Fruit fly (Drosophila melanogaster) whole organism, embryonic: ENCODE data around the gene SCOT.
A peak's percentile ranks its signal among the peaks of the same experiment; 100 is the strongest.

Experiments used
- Antp ChIP-seq: fragments of 200-800 bp; sonication (Bioruptor generic); optimal IDR thresholded peaks from 3 replicates; lab custom pipeline; 2016; ENCODE audit warnings: missing biosample characterization, missing genetic modification characterization
- C15 ChIP-seq: fragments of 200-800 bp; sonication (Bioruptor generic); IDR thresholded peaks from 3 replicates; pipeline ENCODE4 v1.3.6; 2022; ENCODE audit warnings: missing biosample characterization, missing genetic modification characterization
- CG10274 ChIP-seq: fragments of 200-800 bp; sonication (Bioruptor generic); optimal IDR thresholded peaks from 3 replicates; lab custom pipeline; 2017; ENCODE audit warnings: missing biosample characterization, mild to moderate bottlenecking, missing genetic modification characterization
- CG10462 ChIP-seq: fragments of 200-800 bp; sonication (Bioruptor generic); optimal IDR thresholded peaks from 2 replicates; lab custom pipeline; 2016; ENCODE audit warnings: missing biosample characterization, missing genetic modification characterization
- CG10959 ChIP-seq: fragments of 200-800 bp; sonication (Bioruptor generic); IDR thresholded peaks from 2 replicates; pipeline ENCODE4 v1.3.6; 2022; ENCODE audit warnings: missing biosample characterization, missing genetic modification characterization
- CG11085 ChIP-seq: fragments of 200-800 bp; sonication (Bioruptor generic); IDR thresholded peaks from 2 replicates; pipeline ENCODE4 v1.3.6; 2022; ENCODE audit warnings: missing biosample characterization, missing genetic modification characterization
- CG11696 ChIP-seq: fragments of 200-800 bp; sonication (Bioruptor generic); IDR thresholded peaks from 2 replicates; pipeline ENCODE4 v1.3.6; 2022; ENCODE audit warnings: missing biosample characterization, missing genetic modification characterization
- CG12299 ChIP-seq: fragments of 200-800 bp; sonication (Bioruptor generic); optimal IDR thresholded peaks from 2 replicates; lab custom pipeline; 2018; ENCODE audit warnings: missing biosample characterization, mild to moderate bottlenecking, missing genetic modification characterization
- CG12769 ChIP-seq: fragments of 200-800 bp; sonication (Bioruptor generic); optimal IDR thresholded peaks from 2 replicates; lab custom pipeline; 2019; ENCODE audit warnings: missing biosample characterization, mild to moderate bottlenecking, missing genetic modification characterization, moderate library complexity
- CG13123 ChIP-seq: fragments of 200-800 bp; sonication (Bioruptor generic); optimal IDR thresholded peaks from 2 replicates; lab custom pipeline; 2016; ENCODE audit warnings: missing biosample characterization, missing genetic modification characterization
- CG15601 ChIP-seq: fragments of 200-800 bp; sonication (Bioruptor generic); optimal IDR thresholded peaks from 3 replicates; lab custom pipeline; 2019; ENCODE audit warnings: missing biosample characterization, mild to moderate bottlenecking, missing genetic modification characterization, moderate library complexity
- CG16813 ChIP-seq: fragments of 200-800 bp; sonication (Bioruptor generic); IDR thresholded peaks from 3 replicates; pipeline ENCODE4 v1.3.6; 2022; ENCODE audit warnings: missing biosample characterization, missing genetic modification characterization; ENCODE audit not compliant: partially characterized antibody
- CG32532 ChIP-seq: fragments of 200-800 bp; sonication (Bioruptor generic); IDR thresholded peaks from 2 replicates; pipeline ENCODE4 v1.3.6; 2022; ENCODE audit warnings: missing biosample characterization, missing genetic modification characterization
- CG32767 ChIP-seq: fragments of 200-800 bp; sonication (Bioruptor generic); IDR thresholded peaks from 2 replicates; pipeline ENCODE4 v1.3.6; 2022; ENCODE audit warnings: missing biosample characterization, missing genetic modification characterization
- CG3407 ChIP-seq: fragments of 200-800 bp; sonication (Bioruptor generic); optimal IDR thresholded peaks from 2 replicates; lab custom pipeline; 2018; ENCODE audit warnings: missing biosample characterization, mild to moderate bottlenecking, missing genetic modification characterization
- CG3847 ChIP-seq: fragments of 200-800 bp; sonication (Bioruptor generic); IDR thresholded peaks from 2 replicates; pipeline ENCODE4 v1.3.6; 2022; ENCODE audit warnings: missing biosample characterization, missing genetic modification characterization
- CG5180 ChIP-seq: fragments of 200-800 bp; sonication (Bioruptor generic); optimal IDR thresholded peaks from 3 replicates; lab custom pipeline; 2017; ENCODE audit warnings: missing biosample characterization, missing genetic modification characterization, mild to moderate bottlenecking, moderate library complexity, missing genetic modification reagents
- CG6813 ChIP-seq: fragments of 200-800 bp; sonication (Bioruptor generic); optimal IDR thresholded peaks from 2 replicates; lab custom pipeline; 2017; ENCODE audit warnings: missing biosample characterization, missing genetic modification characterization, mild to moderate bottlenecking, moderate library complexity, missing genetic modification reagents
- CG7987 ChIP-seq: fragments of 200-800 bp; sonication (Bioruptor generic); optimal IDR thresholded peaks from 2 replicates; lab custom pipeline; 2018; ENCODE audit warnings: missing biosample characterization, mild to moderate bottlenecking, missing genetic modification characterization, moderate library complexity
- CG9727 ChIP-seq: fragments of 200-800 bp; sonication (Bioruptor generic); optimal IDR thresholded peaks from 3 replicates; lab custom pipeline; 2017; ENCODE audit warnings: missing biosample characterization, mild to moderate bottlenecking, missing genetic modification characterization
- CG9797 ChIP-seq: fragments of 200-800 bp; sonication (Bioruptor generic); optimal IDR thresholded peaks from 3 replicates; lab custom pipeline; 2018; ENCODE audit warnings: missing biosample characterization, mild to moderate bottlenecking, missing genetic modification characterization
- CG9876 ChIP-seq: fragments of 200-800 bp; sonication (Bioruptor generic); optimal IDR thresholded peaks from 2 replicates; lab custom pipeline; 2016; ENCODE audit warnings: missing biosample characterization, missing genetic modification characterization
- CTCF ChIP-seq: fragments of 200-800 bp; sonication (Bioruptor generic); optimal IDR thresholded peaks from 2 replicates; lab custom pipeline; 2017; ENCODE audit warnings: missing biosample characterization, mild to moderate bottlenecking, missing genetic modification characterization, moderate library complexity
- D ChIP-seq, 2 experiments: fragments of 200-800 bp in 1 of 2; fragments of >200 bp in 1 of 2; sonication (Bioruptor generic) in 1 of 2; optimal IDR thresholded peaks; 2 replicates in 1 of 2; 3 replicates in 1 of 2; lab custom pipeline; 2017; ENCODE audit warnings: mild to moderate bottlenecking in 1 of 2, missing biosample characterization in 1 of 2, missing genetic modification characterization in 1 of 2, missing genetic modification reagents in 1 of 2
- D19A ChIP-seq: fragments of 200-800 bp; optimal IDR thresholded peaks from 3 replicates; lab custom pipeline; 2019; ENCODE audit warnings: missing biosample characterization, mild to moderate bottlenecking, missing genetic modification characterization, moderate library complexity
- Dek ChIP-seq: fragments of 200-800 bp; sonication (Bioruptor generic); optimal IDR thresholded peaks from 3 replicates; lab custom pipeline; 2019; ENCODE audit warnings: missing biosample characterization, mild to moderate bottlenecking, missing genetic modification characterization, moderate library complexity
- Jarid2 ChIP-seq: fragments of 200-800 bp; sonication (Bioruptor generic); optimal IDR thresholded peaks from 3 replicates; lab custom pipeline; 2017; ENCODE audit warnings: mild to moderate bottlenecking, missing biosample characterization, missing genetic modification reagents, missing genetic modification characterization
- Max ChIP-seq: fragments of 200-800 bp; sonication (Bioruptor generic); optimal IDR thresholded peaks from 2 replicates; lab custom pipeline; 2016; ENCODE audit warnings: missing biosample characterization, mild to moderate bottlenecking, missing genetic modification characterization
- Med ChIP-seq: fragments of 200-800 bp; sonication (Bioruptor generic); peaks from one replicate; lab custom pipeline; 2016; ENCODE audit warnings: missing biosample characterization, missing genetic modification characterization, mild to moderate bottlenecking, inconsistent platforms, moderate library complexity
- Side ChIP-seq: fragments of 200-800 bp; sonication (Bioruptor generic); optimal IDR thresholded peaks from 2 replicates; lab custom pipeline; 2016; ENCODE audit warnings: missing biosample characterization, missing genetic modification characterization
- Spps ChIP-seq: fragments of 200-800 bp; sonication (Bioruptor generic); optimal IDR thresholded peaks from 2 replicates; lab custom pipeline; 2018; ENCODE audit warnings: missing biosample characterization, mild to moderate bottlenecking, missing genetic modification characterization
- Xbp1 ChIP-seq: fragments of 200-800 bp; sonication (Bioruptor generic); optimal IDR thresholded peaks from 3 replicates; lab custom pipeline; 2016; ENCODE audit warnings: missing biosample characterization, mild to moderate bottlenecking, missing genetic modification characterization
- dm ChIP-seq: fragments of 200-800 bp; sonication (Bioruptor generic); optimal IDR thresholded peaks from 3 replicates; lab custom pipeline; 2016; ENCODE audit warnings: missing biosample characterization, missing genetic modification characterization
- fd102C ChIP-seq: fragments of 200-800 bp; sonication (Bioruptor generic); optimal IDR thresholded peaks from 2 replicates; lab custom pipeline; 2018; ENCODE audit warnings: missing biosample characterization, mild to moderate bottlenecking, missing genetic modification characterization, moderate library complexity
- gsb-n ChIP-seq: fragments of 200-800 bp; sonication (Bioruptor generic); optimal IDR thresholded peaks from 3 replicates; lab custom pipeline; 2018; ENCODE audit warnings: missing biosample characterization, mild to moderate bottlenecking, missing genetic modification characterization
- hkb ChIP-seq, 2 experiments: fragments of 200-800 bp in 1 of 2; fragments of >200 bp in 1 of 2; sonication (Bioruptor generic) in 1 of 2; IDR thresholded peaks in 1 of 2; optimal IDR thresholded peaks in 1 of 2; 2 replicates each; pipeline versions ENCODE4 v1.3.6 to Lab custom; 2017 to 2022; ENCODE audit warnings: missing biosample characterization in 1 of 2, missing genetic modification characterization in 1 of 2
- oc ChIP-seq: fragments of 200-800 bp; sonication (Bioruptor generic); optimal IDR thresholded peaks from 2 replicates; lab custom pipeline; 2018; ENCODE audit warnings: missing biosample characterization, mild to moderate bottlenecking, missing genetic modification characterization, moderate library complexity
- repo ChIP-seq: fragments of 200-800 bp; sonication (Bioruptor generic); optimal IDR thresholded peaks from 2 replicates; lab custom pipeline; 2016; ENCODE audit warnings: missing biosample characterization, missing genetic modification characterization
- ro ChIP-seq: fragments of 200-800 bp; sonication (Bioruptor generic); IDR thresholded peaks from 2 replicates; pipeline ENCODE4 v1.3.6; 2022; ENCODE audit warnings: missing biosample characterization, missing genetic modification characterization
- salm ChIP-seq: fragments of 200-800 bp; sonication (Bioruptor generic); optimal IDR thresholded peaks from 2 replicates; lab custom pipeline; 2018; ENCODE audit warnings: missing biosample characterization, mild to moderate bottlenecking, missing genetic modification characterization
- slbo ChIP-seq: fragments of 200-800 bp; sonication (Bioruptor generic); IDR thresholded peaks from 2 replicates; pipeline ENCODE4 v1.3.6; 2022; ENCODE audit warnings: missing biosample characterization, missing genetic modification characterization
- slp2 ChIP-seq: fragments of 200-800 bp; sonication (Bioruptor generic); optimal IDR thresholded peaks from 2 replicates; lab custom pipeline; 2016; ENCODE audit warnings: missing biosample characterization, missing genetic modification characterization
- sna ChIP-seq: fragments of 200-800 bp; sonication (Bioruptor generic); IDR thresholded peaks from 2 replicates; pipeline ENCODE4 v1.3.6; 2022; ENCODE audit warnings: missing biosample characterization, missing genetic modification characterization; ENCODE audit not compliant: partially characterized antibody
- sr ChIP-seq: fragments of 200-800 bp; sonication (Bioruptor generic); IDR thresholded peaks from 3 replicates; pipeline ENCODE4 v1.3.6; 2022; ENCODE audit warnings: missing biosample characterization, missing genetic modification characterization
- sug ChIP-seq: fragments of 200-800 bp; optimal IDR thresholded peaks from 2 replicates; lab custom pipeline; 2019; ENCODE audit warnings: missing biosample characterization, mild to moderate bottlenecking, missing genetic modification characterization, moderate library complexity
- tx ChIP-seq: fragments of 200-800 bp; sonication (Bioruptor generic); optimal IDR thresholded peaks from 2 replicates; lab custom pipeline; 2016; ENCODE audit warnings: missing biosample characterization, missing genetic modification characterization
- unc-4 ChIP-seq: fragments of 200-800 bp; sonication (Bioruptor generic); IDR thresholded peaks from 2 replicates; pipeline ENCODE4 v1.3.6; 2022; ENCODE audit warnings: missing biosample characterization, missing genetic modification characterization; ENCODE audit not compliant: partially characterized antibody
- yki ChIP-seq: fragments of >200 bp; optimal IDR thresholded peaks from 3 replicates; lab custom pipeline; 2018
- z ChIP-seq: fragments of 200-800 bp; sonication (Bioruptor generic); IDR thresholded peaks from 3 replicates; pipeline ENCODE4 v1.3.6; 2022; ENCODE audit warnings: missing biosample characterization, missing genetic modification characterization

Gene SCOT

DNA sequence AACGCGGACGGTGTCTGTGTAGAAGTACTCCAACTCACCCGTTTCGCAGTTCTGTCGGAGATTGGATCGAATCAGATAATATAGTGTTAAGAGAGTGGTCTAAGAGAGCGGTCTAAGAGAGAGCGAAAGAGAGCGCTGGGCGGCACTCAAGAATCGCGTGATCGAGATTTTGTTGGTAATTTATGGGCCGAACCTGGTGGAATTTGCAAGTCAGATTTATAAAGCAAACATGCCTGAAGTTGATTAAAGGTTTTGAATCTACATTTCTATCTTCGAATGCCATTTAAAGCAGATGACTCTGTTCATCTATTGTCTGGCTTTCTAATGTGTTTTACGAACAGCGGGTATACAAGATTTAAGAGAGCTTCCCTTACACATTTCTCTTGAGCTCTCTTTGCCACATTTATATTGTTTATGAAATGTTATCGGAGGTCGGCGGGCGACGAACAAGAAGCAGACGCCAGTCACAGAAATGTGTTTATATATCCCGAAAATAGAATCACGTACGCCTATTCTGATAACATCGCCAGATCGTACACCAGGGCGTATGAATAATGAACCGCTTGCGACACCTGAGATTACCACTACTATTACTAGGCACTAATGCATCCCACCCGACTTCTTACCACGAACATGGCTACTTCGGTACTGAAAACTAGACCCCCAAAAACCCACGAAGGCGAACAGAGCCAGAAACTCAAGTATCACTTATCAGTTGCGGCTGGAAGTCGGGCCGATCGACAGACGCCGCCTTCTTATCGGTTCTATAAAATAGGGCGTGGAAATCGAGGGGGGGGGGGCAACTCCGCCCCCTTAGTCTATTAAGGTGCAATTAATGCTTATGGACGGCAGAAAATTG lies 4.7 kb downstream of the SCOT start (continued):
- TF ChIP-seq oc (tag; lab: Kevin White, UChicago) = no peak
- TF ChIP-seq z = no peak
- peak; percentile 35 for TF ChIP-seq Jarid2
- TF ChIP-seq CG3847 (GFP tag; lab: Robert Waterston, UW) = no peak
- TF ChIP-seq CTCF = no peak
- no peak for TF ChIP-seq D19A
- no peak for TF ChIP-seq CG10462 (GFP tag; lab: Kevin White, UChicago)
- TF ChIP-seq slbo (GFP tag; lab: Robert Waterston, UW) = 0 out of 2 replicates have a peak, but pooled peaks have one; percentile 19
- TF ChIP-seq Max = no peak
- TF ChIP-seq CG9876 (GFP tag; lab: Kevin White, UChicago) = no peak
- no peak for TF ChIP-seq hkb (optimal IDR thresholded peaks at IDR 0.05; lab: Kevin White, UChicago)
- TF ChIP-seq hkb (GFP tag; IDR thresholded peaks at IDR 0.05; lab: Robert Waterston, UW) = no peak
- 0 out of 2 replicates have a peak, but pooled peaks have one; percentile 21 for TF ChIP-seq unc-4
- TF ChIP-seq Spps (tag; lab: Kevin White, UChicago) = no peak
- no peak for TF ChIP-seq CG12299 (tag; lab: Kevin White, UChicago)
- TF ChIP-seq CG13123 (GFP tag; lab: Kevin White, UChicago) = no peak
- no peak for TF ChIP-seq ro (GFP tag; lab: Robert Waterston, UW)
- no peak for TF ChIP-seq Xbp1
- no peak for TF ChIP-seq Antp (GFP tag; lab: Kevin White, UChicago)
- no peak for TF ChIP-seq Side
- no peak for TF ChIP-seq fd102C (GFP tag; lab: Kevin White, UChicago)
- TF ChIP-seq sug (tag; lab: Kevin White, UChicago) = peak; percentile 94
- TF ChIP-seq gsb-n (tag; lab: Kevin White, UChicago) = no peak
- TF ChIP-seq tx (GFP tag; lab: Kevin White, UChicago) = no peak
- no peak for TF ChIP-seq C15
- no peak for TF ChIP-seq salm (tag; lab: Kevin White, UChicago)
- TF ChIP-seq CG9727 (GFP tag; lab: Kevin White, UChicago) = no peak
- TF ChIP-seq CG10959 (GFP tag; lab: Robert Waterston, UW) = no peak
- TF ChIP-seq CG5180 (GFP tag; lab: Kevin White, UChicago) = no peak
- no peak for TF ChIP-seq CG10274 (GFP tag; lab: Kevin White, UChicago)
- no peak for TF ChIP-seq sr (GFP tag; lab: Robert Waterston, UW)
- peak; percentile 74 for TF ChIP-seq CG12769 (tag; lab: Kevin White, UChicago)
- TF ChIP-seq dm (GFP tag; lab: Kevin White, UChicago) = no peak
- 0 out of 2 replicates have a peak, but pooled peaks have one; percentile 8 for TF ChIP-seq CG11696 (GFP tag; lab: Robert Waterston, UW)
- TF ChIP-seq Med (GFP tag; lab: Kevin White, UChicago) = peak; percentile 70
- TF ChIP-seq CG32767 = no peak
- TF ChIP-seq repo (GFP tag; lab: Kevin White, UChicago) = no peak
- TF ChIP-seq CG32532 (GFP tag; lab: Robert Waterston, UW) = no peak
- TF ChIP-seq CG16813 = no peak
- TF ChIP-seq slp2 = no peak
- TF ChIP-seq CG9797 (GFP tag; lab: Kevin White, UChicago) = no peak
- peak; percentile 74 for TF ChIP-seq CG7987 (GFP tag; lab: Kevin White, UChicago)
- TF ChIP-seq CG6813 (GFP tag; lab: Kevin White, UChicago) = no peak
- no peak for TF ChIP-seq D (optimal IDR thresholded peaks at IDR 0.05; lab: Kevin White, UChicago)
- no peak for TF ChIP-seq D (GFP tag; optimal IDR thresholded peaks at IDR 0.05; lab: Kevin White, UChicago)
- TF ChIP-seq yki = no peak
- no peak; the same call in 1 of the 2 replicates for TF ChIP-seq sna (GFP tag; lab: Robert Waterston, UW)
- no peak for TF ChIP-seq Dek (tag; lab: Kevin White, UChicago)
- no peak for TF ChIP-seq CG11085
- no peak for TF ChIP-seq CG15601 (tag; lab: Kevin White, UChicago)
- TF ChIP-seq CG3407 (GFP tag; lab: Kevin White, UChicago) = no peak
